Fruit fly (Drosophila melanogaster): ENCODE measurements around the gene CG10116.

CG10116 gene

dm6 chr3L:13480241-13480627 lies 23.2 kb upstream of the CG10116 start:
- TF ChIP-seq noc (tag; optimal IDR thresholded peaks at IDR 0.05), result no peak

dm6 chr3L:13479609-13480240 lies 22.7 kb upstream of the CG10116 start:
- peak; percentile 77 for TF ChIP-seq noc (tag; optimal IDR thresholded peaks at IDR 0.05)

dm6 chr3L:13479204-13479600 lies 22.2 kb upstream of the CG10116 start:
- no peak for TF ChIP-seq noc (tag; optimal IDR thresholded peaks at IDR 0.05)

dm6 chr3L:13478339-13479203 lies 21.5 kb upstream of the CG10116 start:
- TF ChIP-seq noc (tag; optimal IDR thresholded peaks at IDR 0.05), result no peak

dm6 chr3L:13477453-13478184 lies 20.6 kb upstream of the CG10116 start, which contains the start of gene stv:
Gene stv (plus strand): TSS chr3L:13477541.
- TF ChIP-seq noc (tag; optimal IDR thresholded peaks at IDR 0.05), result peak; percentile 29

- peak; percentile 98 for TF ChIP-seq noc (tag; optimal IDR thresholded peaks at IDR 0.05)
These were observed 19.8 kb upstream of the CG10116 start for dm6 chr3L:13476566-13477452.

- no peak for TF ChIP-seq noc (tag; optimal IDR thresholded peaks at IDR 0.05)
These were observed 19.0 kb upstream of the CG10116 start for dm6 chr3L:13476070-13476469.

- no peak for TF ChIP-seq noc (tag; optimal IDR thresholded peaks at IDR 0.05)
These were observed 17.6 kb upstream of the CG10116 start, which contains the start of gene CG10089 for dm6 chr3L:13474607-13475006. Gene CG10089 (minus strand): TSS chr3L:13474787.

- peak; percentile 57 for TF ChIP-seq noc (tag; optimal IDR thresholded peaks at IDR 0.05)
These were observed 2.3 kb downstream of the CG10116 start for dm6 chr3L:13454755-13455154.

dm6 chr3L:13452281-13452680 lies 4.8 kb downstream of the CG10116 start:
- TF ChIP-seq noc (tag; optimal IDR thresholded peaks at IDR 0.05), result no peak

dm6 chr3L:13451562-13451961 lies 5.5 kb downstream of the CG10116 start:
- peak; percentile 8 for TF ChIP-seq noc (tag; optimal IDR thresholded peaks at IDR 0.05)

dm6 chr3L:13450177-13450793 lies 6.8 kb downstream of the CG10116 start, which contains the start of the genes JMJD7 and CG10738:
Gene JMJD7 (minus strand): TSS chr3L:13450283.
Gene CG10738 (plus strand): TSS chr3L:13450770.
- no peak for TF ChIP-seq noc (tag; optimal IDR thresholded peaks at IDR 0.05)

dm6 chr3L:13442400-13442799 lies 14.6 kb downstream of the CG10116 start, which contains the start of gene cmb:
Gene cmb (plus strand): TSS chr3L:13442594.
- TF ChIP-seq noc (tag; optimal IDR thresholded peaks at IDR 0.05), result no peak

- TF ChIP-seq noc (tag; optimal IDR thresholded peaks at IDR 0.05), result no peak
These were observed 16.6 kb downstream of the CG10116 start, which contains the start of the genes CG10140 and CG14109 for dm6 chr3L:13440370-13440960. Gene CG10140 (minus strand): TSS chr3L:13440470. Gene CG14109 (plus strand): TSS chr3L:13440910.
